Fruit fly (Drosophila melanogaster): ENCODE measurements around the gene GV1.

The GV1 gene

dm6 chr3L:1861794-1862447 lies 51.5 kb downstream of the GV1 start, which contains the start of gene Rap1 (continued):
- TF ChIP-seq CG2889 (GFP tag; IDR thresholded peaks at IDR 0.05) = peak; percentile 64; the same call in 2 of the 3 replicates
- no peak for TF ChIP-seq CG4282 (GFP tag; optimal IDR thresholded peaks at IDR 0.05)
- peak; percentile 53; the same call in 1 of the 2 replicates for TF ChIP-seq gsb (GFP tag; IDR thresholded peaks at IDR 0.05)
- peak; percentile 37 for TF ChIP-seq grau (tag; optimal IDR thresholded peaks at IDR 0.05)
- TF ChIP-seq CG17361 (GFP tag; IDR thresholded peaks at IDR 0.05) = peak; percentile 91
- TF ChIP-seq CG7928 (GFP tag; optimal IDR thresholded peaks at IDR 0.05) = peak; percentile 91
- TF ChIP-seq slou (GFP tag; optimal IDR thresholded peaks at IDR 0.05) = peak; percentile 50
- TF ChIP-seq wor (GFP tag; IDR thresholded peaks at IDR 0.05) = peak; percentile 15; the same call in 1 of the 2 replicates
- no peak for TF ChIP-seq insv (GFP tag; optimal IDR thresholded peaks at IDR 0.05)
- no peak for TF ChIP-seq CG7987 (GFP tag; optimal IDR thresholded peaks at IDR 0.05)
- no peak for TF ChIP-seq tll (GFP tag; optimal IDR thresholded peaks at IDR 0.05)
- TF ChIP-seq phol (tag; optimal IDR thresholded peaks at IDR 0.05) = peak; percentile 68
- TF ChIP-seq repo (GFP tag; optimal IDR thresholded peaks at IDR 0.05) = no peak

- TF ChIP-seq CG12104 (GFP tag; optimal IDR thresholded peaks at IDR 0.05) (no peak), kay (GFP tag; optimal IDR thresholded peaks at IDR 0.05) (peak; percentile 5), C15 (GFP tag; IDR thresholded peaks at IDR 0.05) (no peak), CG13894 (tag; optimal IDR thresholded peaks at IDR 0.05) (peak; percentile 59), CG11696 (GFP tag; IDR thresholded peaks at IDR 0.05) (no peak), Rx (GFP tag; IDR thresholded peaks at IDR 0.05) (no peak), TFAM (GFP tag; optimal IDR thresholded peaks at IDR 0.05) (no peak), Nf-YC (tag; optimal IDR thresholded peaks at IDR 0.05) (peak; percentile 52), MTF-1 (GFP tag; optimal IDR thresholded peaks at IDR 0.05; ENCODE audit: borderline replicate concordance) (no peak), CG2116 (GFP tag; optimal IDR thresholded peaks at IDR 0.05) (peak; percentile 49), kah (GFP tag; optimal IDR thresholded peaks at IDR 0.05) (no peak), az2 (GFP tag; optimal IDR thresholded peaks at IDR 0.05) (peak; percentile 24), CG15479 (GFP tag; optimal IDR thresholded peaks at IDR 0.05) (no peak), Dll (GFP tag; IDR thresholded peaks at IDR 0.05; ENCODE audit: partially characterized antibody) (no peak), wdn (GFP tag; IDR thresholded peaks at IDR 0.05) (no peak), PHDP (tag; optimal IDR thresholded peaks at IDR 0.05) (peak; percentile 54), Camta (GFP tag; optimal IDR thresholded peaks at IDR 0.05) (peak; percentile 40), CG12659 (GFP tag; optimal IDR thresholded peaks at IDR 0.05) (peak; percentile 80), CG42726 (GFP tag; IDR thresholded peaks at IDR 0.05; ENCODE audit: partially characterized antibody) (no peak), CG9437 (GFP tag; optimal IDR thresholded peaks at IDR 0.05) (no peak), CG10462 (GFP tag; optimal IDR thresholded peaks at IDR 0.05) (no peak), Hr78 (GFP tag; optimal IDR thresholded peaks at IDR 0.05) (no peak), CG14667 (GFP tag; IDR thresholded peaks at IDR 0.05) (peak; percentile 41; the same call in 1 of the 2 replicates), unpg (GFP tag; optimal IDR thresholded peaks at IDR 0.05) (peak; percentile 40), gcm2 (GFP tag; optimal IDR thresholded peaks at IDR 0.05) (no peak), HmgZ (tag; optimal IDR thresholded peaks at IDR 0.05) (peak; percentile 71), gfzf (GFP tag; optimal IDR thresholded peaks at IDR 0.05) (peak; percentile 96), org-1 (GFP tag; optimal IDR thresholded peaks at IDR 0.05) (no peak), Hmr (GFP tag; optimal IDR thresholded peaks at IDR 0.05) (peak; percentile 53), corto (GFP tag; optimal IDR thresholded peaks at IDR 0.05) (no peak), Jarid2 (GFP tag; optimal IDR thresholded peaks at IDR 0.05) (no peak), CG9817 (tag; optimal IDR thresholded peaks at IDR 0.05) (peak; percentile 63), CG31441 (GFP tag; IDR thresholded peaks at IDR 0.05) (peak; percentile 60), dm (GFP tag; optimal IDR thresholded peaks at IDR 0.05) (peak; percentile 60), her (GFP tag; optimal IDR thresholded peaks at IDR 0.05) (no peak)
Observed at dm6 chr3L:1865121-1865727, 54.8 kb downstream of the GV1 start, which contains the start of the genes HBS1 and CG12025. Gene HBS1 (minus strand): TSS chr3L:1865240. Gene CG12025 (plus strand): TSS chr3L:1865430.
